Fruit fly (Drosophila melanogaster) whole organism, embryonic: Measurements from ENCODE around the gene CG5500.

ENCODE experiments used
- CG10543 ChIP-seq: fragments of 200-800 bp; sonication (Bioruptor generic); optimal IDR thresholded peaks from 3 replicates; lab custom pipeline; 2017; ENCODE audit warnings: missing biosample characterization, mild to moderate bottlenecking, missing genetic modification characterization, moderate library complexity
- CG11723 ChIP-seq: fragments of 200-800 bp; sonication (Bioruptor generic); optimal IDR thresholded peaks from 2 replicates; lab custom pipeline; 2017; ENCODE audit warnings: missing biosample characterization, mild to moderate bottlenecking, missing genetic modification characterization
- CG31224 ChIP-seq: fragments of 200-800 bp; sonication (Bioruptor generic); IDR thresholded peaks from 2 replicates; pipeline ENCODE4 v1.3.6; 2022; ENCODE audit warnings: missing biosample characterization, missing genetic modification characterization
- Drgx ChIP-seq: fragments of 200-800 bp; sonication (Bioruptor generic); IDR thresholded peaks from 2 replicates; pipeline ENCODE4 v1.3.6; 2022; ENCODE audit warnings: missing biosample characterization, missing genetic modification characterization
- Fer2 ChIP-seq: fragments of 200-800 bp; sonication (Bioruptor generic); optimal IDR thresholded peaks from 2 replicates; lab custom pipeline; 2018; ENCODE audit warnings: missing biosample characterization, mild to moderate bottlenecking, missing genetic modification characterization, moderate library complexity
- psq ChIP-seq: fragments of 200-800 bp; sonication (Bioruptor generic); optimal IDR thresholded peaks from 2 replicates; lab custom pipeline; 2017; ENCODE audit warnings: missing biosample characterization, missing genetic modification characterization
- tup ChIP-seq: fragments of 200-800 bp; sonication (Bioruptor generic); optimal IDR thresholded peaks from 2 replicates; lab custom pipeline; 2016; ENCODE audit warnings: missing biosample characterization, mild to moderate bottlenecking, missing genetic modification characterization, moderate library complexity

dm6 chr3R:26867457-26868044 lies 8.9 kb upstream of the CG5500 start:
- TF ChIP-seq tup (GFP tag; lab: Kevin White, UChicago) (no peak), psq (GFP tag; lab: Kevin White, UChicago) (no peak), CG31224 (GFP tag; lab: Robert Waterston, UW) (no peak), Fer2 (tag; lab: Kevin White, UChicago) (no peak), Drgx (GFP tag; lab: Robert Waterston, UW) (0 out of 2 replicates have a peak, but pooled peaks have one; percentile 9), CG10543 (GFP tag; lab: Kevin White, UChicago) (no peak), CG11723 (no peak)
